Fruit fly (Drosophila melanogaster): ENCODE data around the gene CG17806.

CG17806 gene

dm6 chr3R:17776952-17777407 lies 26.1 kb downstream of the CG17806 start (continued):
- TF ChIP-seq CG8944 (GFP tag; optimal IDR thresholded peaks at IDR 0.05) (peak; percentile 13), CG11560 (tag; IDR thresholded peaks at IDR 0.05) (no peak), CG30403 (GFP tag; optimal IDR thresholded peaks at IDR 0.05) (peak; percentile 47), CG8290 (GFP tag; optimal IDR thresholded peaks at IDR 0.05) (no peak), CG8290 (tag; optimal IDR thresholded peaks at IDR 0.05) (peak in 1 of 2 experiments; percentile 68), CG10321 (GFP tag; IDR thresholded peaks at IDR 0.05) (no peak), D (optimal IDR thresholded peaks at IDR 0.05) (no peak), D (GFP tag; optimal IDR thresholded peaks at IDR 0.05) (no peak), CG2202 (tag; optimal IDR thresholded peaks at IDR 0.05) (no peak), tup (GFP tag; optimal IDR thresholded peaks at IDR 0.05) (no peak), twi (tag; optimal IDR thresholded peaks at IDR 0.05) (peak; percentile 39), CG16863 (GFP tag; optimal IDR thresholded peaks at IDR 0.05) (no peak), CG13296 (GFP tag; optimal IDR thresholded peaks at IDR 0.05) (no peak), Dll (GFP tag; IDR thresholded peaks at IDR 0.05; ENCODE audit: partially characterized antibody) (no peak), CG34422 (GFP tag; IDR thresholded peaks at IDR 0.05) (no peak), D19B (GFP tag; optimal IDR thresholded peaks at IDR 0.05) (no peak), CG7357 (GFP tag; IDR thresholded peaks at IDR 0.05) (no peak), gem (tag; optimal IDR thresholded peaks at IDR 0.05) (peak; percentile 50), CG7786 (GFP tag; optimal IDR thresholded peaks at IDR 0.05) (no peak), lov (optimal IDR thresholded peaks at IDR 0.05) (no peak), lov (GFP tag; IDR thresholded peaks at IDR 0.05) (no peak), CG31365 (tag; optimal IDR thresholded peaks at IDR 0.05) (no peak), Oli (tag; optimal IDR thresholded peaks at IDR 0.05) (peak; percentile 33), sr (GFP tag; IDR thresholded peaks at IDR 0.05) (peak; percentile 55; the same call in 1 of the 3 replicates), CG33557 (GFP tag; optimal IDR thresholded peaks at IDR 0.05) (no peak), Meics (GFP tag; optimal IDR thresholded peaks at IDR 0.05) (peak; percentile 41), inv (GFP tag; IDR thresholded peaks at IDR 0.05; ENCODE audit: partially characterized antibody) (no peak), CHES-1-like (GFP tag; optimal IDR thresholded peaks at IDR 0.05) (no peak), Nf-YA (GFP tag; IDR thresholded peaks at IDR 0.05) (no peak), crp (GFP tag; optimal IDR thresholded peaks at IDR 0.05) (no peak), Sry-β (GFP tag; optimal IDR thresholded peaks at IDR 0.05) (no peak), nmo (GFP tag; optimal IDR thresholded peaks at IDR 0.05) (peak; percentile 6), mld (GFP tag; IDR thresholded peaks at IDR 0.05; ENCODE audit: partially characterized antibody) (no peak), CG30431 (GFP tag; optimal IDR thresholded peaks at IDR 0.05) (no peak), CG10366 (GFP tag; IDR thresholded peaks at IDR 0.05) (peak; percentile 10; the same call in 1 of the 2 replicates), Hsf (GFP tag; optimal IDR thresholded peaks at IDR 0.05) (peak; percentile 9), Xbp1 (GFP tag; optimal IDR thresholded peaks at IDR 0.05) (peak; percentile 43), NfI (GFP tag; optimal IDR thresholded peaks at IDR 0.05) (peak; percentile 30), sens (GFP tag) (peak; percentile 33), Dek (tag; optimal IDR thresholded peaks at IDR 0.05) (no peak), CG4730 (GFP tag; IDR thresholded peaks at IDR 0.05) (no peak), ttk (GFP tag; IDR thresholded peaks at IDR 0.05) (peak; percentile 17; the same call in 1 of the 2 replicates), eve (GFP tag; optimal IDR thresholded peaks at IDR 0.05) (no peak), CG11398 (GFP tag; optimal IDR thresholded peaks at IDR 0.05) (no peak), prd (optimal IDR thresholded peaks at IDR 0.05) (no peak), prd (GFP tag; IDR thresholded peaks at IDR 0.05) (peak; percentile 48; the same call in 2 of the 3 replicates), az2 (GFP tag; optimal IDR thresholded peaks at IDR 0.05) (no peak), p53 (GFP tag; optimal IDR thresholded peaks at IDR 0.05) (no peak), en (GFP tag; optimal IDR thresholded peaks at IDR 0.05) (no peak), CG30020 (tag; optimal IDR thresholded peaks at IDR 0.05) (no peak), vvl (GFP tag; IDR thresholded peaks at IDR 0.05) (no peak), lilli (GFP tag; optimal IDR thresholded peaks at IDR 0.05) (peak; percentile 26), CG1647 (GFP tag; optimal IDR thresholded peaks at IDR 0.05) (no peak)
